Worm (Caenorhabditis elegans) whole organism, mixed stage, embryonic: ENCODE results near the gene tbb-1.
"Not testable (repeated sequence)": the region's sequence is repeated elsewhere in the genome, so short reads cannot be mapped to it uniquely, and the experiment has no call there.

Experiments
- ceh-43 ChIP-seq: fragments of 200-800 bp; sonication (Bioruptor generic); optimal IDR thresholded peaks from 2 replicates; lab custom pipeline; 2018; ENCODE audit warnings: mild to moderate bottlenecking, missing genetic modification characterization, moderate library complexity, missing compliant biosample characterization
- elt-3 ChIP-seq: fragments of 150-350 bp; optimal IDR thresholded peaks from 2 replicates; lab custom pipeline; 2014; ENCODE audit warnings: missing biosample characterization, missing genetic modification characterization
- lsy-2 ChIP-seq: fragments of 150-350 bp; optimal IDR thresholded peaks from 2 replicates; lab custom pipeline; 2014; ENCODE audit warnings: missing biosample characterization, missing genetic modification characterization
- nhr-12 ChIP-seq: fragments of 150-350 bp; optimal IDR thresholded peaks from 2 replicates; lab custom pipeline; 2014; ENCODE audit warnings: missing biosample characterization, missing genetic modification characterization
- snpc-4 ChIP-seq: fragments of 150-350 bp; optimal IDR thresholded peaks from 2 replicates; lab custom pipeline; 2014; ENCODE audit warnings: missing biosample characterization, missing genetic modification characterization

DNA sequence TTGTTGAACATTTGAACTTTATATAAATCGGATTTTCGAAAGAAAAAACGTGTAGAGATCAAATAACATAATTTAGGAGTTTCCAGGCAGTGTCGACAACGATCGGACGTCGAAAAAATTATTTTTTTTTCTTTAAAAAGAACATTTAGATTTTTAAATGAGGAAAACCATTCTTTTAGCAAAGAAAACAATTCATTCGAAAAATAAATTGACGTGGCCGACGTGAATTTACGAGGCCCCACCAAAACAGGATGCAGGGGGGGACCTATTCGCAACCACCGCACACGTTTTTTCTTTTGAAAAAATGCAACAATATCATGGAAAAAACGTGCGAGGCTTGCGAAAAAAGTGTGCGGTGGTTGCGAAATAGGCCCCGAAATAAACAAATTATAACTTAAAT, 7.8 kb upstream of the tbb-1 start, which contains the start of gene enu-3.6:
- not testable (repeated sequence) for TF ChIP-seq ceh-43 (GFP tag; lab: Kevin White, UChicago); lsy-2 (tag; lab: Kevin White, UChicago); elt-3 (tag; lab: Kevin White, UChicago); nhr-12; snpc-4
